Fruit fly (Drosophila melanogaster) whole organism, prepupa: ENCODE data around the gene Cpr76Bc.

Experiments
- CG1621 ChIP-seq: fragments of 200-800 bp; sonication (Bioruptor generic); optimal IDR thresholded peaks from 3 replicates; lab custom pipeline; 2018; ENCODE audit warnings: missing biosample characterization, mild to moderate bottlenecking, missing genetic modification characterization
- Lpt ChIP-seq: fragments of 200-800 bp; sonication (Bioruptor generic); optimal IDR thresholded peaks from 3 replicates; lab custom pipeline; 2016; ENCODE audit warnings: missing biosample characterization, missing genetic modification characterization
- Sox102F ChIP-seq: fragments of 200-800 bp; sonication (Bioruptor generic); optimal IDR thresholded peaks from 2 replicates; lab custom pipeline; 2016; ENCODE audit warnings: missing biosample characterization, mild to moderate bottlenecking, missing genetic modification characterization
- pdm3 ChIP-seq: fragments of 200-800 bp; sonication (Bioruptor generic); optimal IDR thresholded peaks from 3 replicates; lab custom pipeline; 2016; ENCODE audit warnings: missing biosample characterization, missing genetic modification characterization

- TF ChIP-seq CG1621 (tag; lab: Kevin White, UChicago) (no peak), pdm3 (GFP tag; lab: Kevin White, UChicago) (no peak), Lpt (GFP tag; lab: Kevin White, UChicago) (no peak), Sox102F (no peak)
Observed at dm6 chr3L:19500698-19501097, 20.0 kb upstream of the Cpr76Bc start, which contains the start of gene CG9451.
